Fruit fly (Drosophila melanogaster) whole organism, embryonic: ENCODE measurements around the gene Gcn5.

Experiments
- Atf-2 ChIP-seq: fragments of 200-800 bp; sonication (Bioruptor generic); optimal IDR thresholded peaks from 2 replicates; lab custom pipeline; 2016; ENCODE audit warnings: missing biosample characterization, missing genetic modification characterization
- B-H2 ChIP-seq: fragments of 200-800 bp; sonication (Bioruptor generic); optimal IDR thresholded peaks from 2 replicates; lab custom pipeline; 2018; ENCODE audit warnings: missing biosample characterization, mild to moderate bottlenecking, missing genetic modification characterization
- BEAF-32 ChIP-seq: fragments of 200-800 bp; sonication (Bioruptor generic); optimal IDR thresholded peaks from 3 replicates; lab custom pipeline; 2017; ENCODE audit warnings: missing biosample characterization, missing genetic modification characterization, mild to moderate bottlenecking, moderate library complexity, missing genetic modification reagents
- CG10209 ChIP-seq: fragments of 200-800 bp; sonication (Bioruptor generic); optimal IDR thresholded peaks from 3 replicates; lab custom pipeline; 2017; ENCODE audit warnings: missing biosample characterization, mild to moderate bottlenecking, missing genetic modification characterization, missing genetic modification reagents
- CG10959 ChIP-seq: fragments of 200-800 bp; sonication (Bioruptor generic); IDR thresholded peaks from 2 replicates; pipeline ENCODE4 v1.3.6; 2022; ENCODE audit warnings: missing biosample characterization, missing genetic modification characterization
- CG11504 ChIP-seq: fragments of 200-800 bp; sonication (Bioruptor generic); optimal IDR thresholded peaks from 3 replicates; lab custom pipeline; 2019; ENCODE audit warnings: missing biosample characterization, mild to moderate bottlenecking, missing genetic modification characterization, moderate library complexity
- CG13296 ChIP-seq: fragments of 200-800 bp; sonication (Bioruptor generic); optimal IDR thresholded peaks from 3 replicates; lab custom pipeline; 2018; ENCODE audit warnings: missing biosample characterization, mild to moderate bottlenecking, missing genetic modification characterization
- CG13775 ChIP-seq: fragments of 200-800 bp; sonication (Bioruptor generic); optimal IDR thresholded peaks from 3 replicates; lab custom pipeline; 2017; ENCODE audit warnings: missing biosample characterization, mild to moderate bottlenecking, missing genetic modification characterization
- CG1792 ChIP-seq: fragments of 200-800 bp; sonication (Bioruptor generic); optimal IDR thresholded peaks from 2 replicates; lab custom pipeline; 2016; ENCODE audit warnings: missing biosample characterization, missing genetic modification characterization
- CG18011 ChIP-seq: fragments of 200-800 bp; sonication (Bioruptor generic); optimal IDR thresholded peaks from 2 replicates; lab custom pipeline; 2017; ENCODE audit warnings: missing biosample characterization, missing genetic modification characterization, mild to moderate bottlenecking, moderate library complexity, missing genotype
- CG2199 ChIP-seq: fragments of 200-800 bp; sonication (Bioruptor generic); IDR thresholded peaks from 3 replicates; pipeline ENCODE4 v1.3.6; 2022; ENCODE audit warnings: missing biosample characterization, missing genetic modification characterization
- CG2875 ChIP-seq: fragments of 200-800 bp; sonication (Bioruptor generic); optimal IDR thresholded peaks from 2 replicates; lab custom pipeline; 2017; ENCODE audit warnings: missing biosample characterization, mild to moderate bottlenecking, missing genetic modification characterization, missing genetic modification reagents
- CG7372 ChIP-seq: fragments of 200-800 bp; sonication (Bioruptor generic); IDR thresholded peaks from 2 replicates; pipeline ENCODE4 v1.3.6; 2022; ENCODE audit warnings: missing biosample characterization, missing genetic modification characterization
- CG7928 ChIP-seq: fragments of 200-800 bp; sonication (Bioruptor generic); optimal IDR thresholded peaks from 2 replicates; lab custom pipeline; 2017; ENCODE audit warnings: missing biosample characterization, mild to moderate bottlenecking, missing genetic modification characterization
- CG9876 ChIP-seq: fragments of 200-800 bp; sonication (Bioruptor generic); optimal IDR thresholded peaks from 2 replicates; lab custom pipeline; 2016; ENCODE audit warnings: missing biosample characterization, missing genetic modification characterization
- CHES-1-like ChIP-seq: fragments of 200-800 bp; sonication (Bioruptor generic); optimal IDR thresholded peaks from 2 replicates; lab custom pipeline; 2016; ENCODE audit warnings: missing biosample characterization, missing genetic modification characterization
- Dp ChIP-seq: fragments of 200-800 bp; sonication (Bioruptor generic); optimal IDR thresholded peaks from 2 replicates; lab custom pipeline; 2018; ENCODE audit warnings: missing biosample characterization, mild to moderate bottlenecking, missing genetic modification characterization, moderate library complexity
- Dref ChIP-seq: fragments of 200-800 bp; sonication (Bioruptor generic); IDR thresholded peaks from 2 replicates; pipeline ENCODE4 v1.3.6; 2022; ENCODE audit warnings: missing biosample characterization, missing genetic modification characterization
- ERR ChIP-seq: fragments of 200-800 bp; sonication (Bioruptor generic); optimal IDR thresholded peaks from 2 replicates; lab custom pipeline; 2016; ENCODE audit warnings: missing biosample characterization, missing genetic modification characterization
- Fer3 ChIP-seq: fragments of 200-800 bp; sonication (Bioruptor generic); optimal IDR thresholded peaks from 2 replicates; lab custom pipeline; 2018; ENCODE audit warnings: missing biosample characterization, mild to moderate bottlenecking, missing genetic modification characterization, moderate library complexity
- Hr39 ChIP-seq: fragments of >200 bp; optimal IDR thresholded peaks from 2 replicates; lab custom pipeline; 2017
- Lim3 ChIP-seq: fragments of 200-800 bp; sonication (Bioruptor generic); IDR thresholded peaks from 2 replicates; pipeline ENCODE4 v1.3.6; 2022; ENCODE audit warnings: missing biosample characterization, missing genetic modification characterization
- Med ChIP-seq: fragments of 200-800 bp; sonication (Bioruptor generic); peaks from one replicate; lab custom pipeline; 2016; ENCODE audit warnings: missing biosample characterization, missing genetic modification characterization, mild to moderate bottlenecking, inconsistent platforms, moderate library complexity
- Meics ChIP-seq: fragments of 200-800 bp; sonication (Bioruptor generic); optimal IDR thresholded peaks from 2 replicates; lab custom pipeline; 2017; ENCODE audit warnings: missing biosample characterization, mild to moderate bottlenecking, missing genetic modification characterization
- Myb ChIP-seq: fragments of 200-800 bp; sonication (Bioruptor generic); optimal IDR thresholded peaks from 2 replicates; lab custom pipeline; 2016; ENCODE audit warnings: missing biosample characterization, missing genetic modification characterization
- NC2β ChIP-seq: fragments of 200-800 bp; sonication (Bioruptor generic); optimal IDR thresholded peaks from 2 replicates; lab custom pipeline; 2016; ENCODE audit warnings: missing biosample characterization, missing genetic modification characterization
- NFAT ChIP-seq: fragments of 200-800 bp; sonication (Bioruptor generic); IDR thresholded peaks from 2 replicates; pipeline ENCODE4 v1.3.6; 2022; ENCODE audit warnings: missing biosample characterization, missing genetic modification characterization
- Nf-YB ChIP-seq: fragments of 200-800 bp; sonication (Bioruptor generic); optimal IDR thresholded peaks from 3 replicates; lab custom pipeline; 2019; ENCODE audit warnings: missing biosample characterization, mild to moderate bottlenecking, missing genetic modification characterization, moderate library complexity
- PHDP ChIP-seq: fragments of 200-800 bp; sonication (Bioruptor generic); optimal IDR thresholded peaks from 3 replicates; lab custom pipeline; 2018; ENCODE audit warnings: missing biosample characterization, mild to moderate bottlenecking, missing genetic modification characterization, moderate library complexity
- Scr ChIP-seq: fragments of 200-800 bp; sonication (Bioruptor generic); IDR thresholded peaks from 2 replicates; pipeline ENCODE4 v1.3.6; 2022; ENCODE audit warnings: missing biosample characterization, missing genetic modification characterization; ENCODE audit not compliant: partially characterized antibody
- Sox100B ChIP-seq: fragments of 200-800 bp; sonication (Bioruptor generic); optimal IDR thresholded peaks from 3 replicates; lab custom pipeline; 2018; ENCODE audit warnings: missing biosample characterization, mild to moderate bottlenecking, missing genetic modification characterization
- Xbp1 ChIP-seq: fragments of 200-800 bp; sonication (Bioruptor generic); optimal IDR thresholded peaks from 3 replicates; lab custom pipeline; 2016; ENCODE audit warnings: missing biosample characterization, mild to moderate bottlenecking, missing genetic modification characterization
- YL-1 ChIP-seq: fragments of 200-800 bp; sonication (Bioruptor generic); optimal IDR thresholded peaks from 3 replicates; lab custom pipeline; 2017; ENCODE audit warnings: missing biosample characterization, mild to moderate bottlenecking, missing genetic modification characterization
- aop ChIP-seq: fragments of 200-800 bp; sonication (Bioruptor generic); IDR thresholded peaks from 2 replicates; pipeline ENCODE4 v1.3.6; 2022; ENCODE audit warnings: missing biosample characterization, missing genetic modification characterization
- cas ChIP-seq: fragments of 200-800 bp; sonication (Bioruptor generic); IDR thresholded peaks from 2 replicates; pipeline ENCODE4 v1.3.6; 2022; ENCODE audit warnings: missing biosample characterization, missing genetic modification characterization
- dmrt11E ChIP-seq: fragments of 200-800 bp; sonication (Bioruptor generic); optimal IDR thresholded peaks from 3 replicates; lab custom pipeline; 2018; ENCODE audit warnings: missing biosample characterization, mild to moderate bottlenecking, missing genetic modification characterization, moderate library complexity
- emc ChIP-seq: fragments of 200-800 bp; sonication (Bioruptor generic); optimal IDR thresholded peaks from 2 replicates; lab custom pipeline; 2016; ENCODE audit warnings: missing biosample characterization, missing genetic modification characterization
- fd102C ChIP-seq: fragments of 200-800 bp; sonication (Bioruptor generic); optimal IDR thresholded peaks from 2 replicates; lab custom pipeline; 2018; ENCODE audit warnings: missing biosample characterization, mild to moderate bottlenecking, missing genetic modification characterization, moderate library complexity
- fru ChIP-seq: fragments of >200 bp; optimal IDR thresholded peaks from 2 replicates; lab custom pipeline; 2017
- gce ChIP-seq: fragments of 200-800 bp; sonication (Bioruptor generic); IDR thresholded peaks from 3 replicates; pipeline ENCODE4 v1.3.6; 2022; ENCODE audit warnings: missing biosample characterization, missing genetic modification characterization
- gcm ChIP-seq: fragments of 200-800 bp; sonication (Bioruptor generic); optimal IDR thresholded peaks from 2 replicates; lab custom pipeline; 2019; ENCODE audit warnings: missing biosample characterization, mild to moderate bottlenecking, missing genetic modification characterization, moderate library complexity
- gfzf ChIP-seq: fragments of 200-800 bp; sonication (Bioruptor generic); optimal IDR thresholded peaks from 2 replicates; lab custom pipeline; 2016; ENCODE audit warnings: missing biosample characterization, mild to moderate bottlenecking, missing genetic modification characterization, moderate library complexity
- gsb ChIP-seq: fragments of 200-800 bp; sonication (Bioruptor generic); IDR thresholded peaks from 2 replicates; pipeline ENCODE4 v1.3.6; 2022; ENCODE audit warnings: missing biosample characterization, missing genetic modification characterization
- row ChIP-seq: fragments of 200-800 bp; sonication (Bioruptor generic); IDR thresholded peaks from 3 replicates; pipeline ENCODE4 v1.3.6; 2022; ENCODE audit warnings: missing biosample characterization, missing genetic modification characterization
- sens ChIP-seq: fragments of 200-800 bp; sonication (Bioruptor generic); peaks from one replicate; lab custom pipeline; 2016; ENCODE audit warnings: missing biosample characterization, missing genetic modification characterization
- sens-2 ChIP-seq: fragments of 200-800 bp; sonication (Bioruptor generic); IDR thresholded peaks from 2 replicates; pipeline ENCODE4 v1.3.6; 2022; ENCODE audit warnings: missing biosample characterization, missing genetic modification characterization
- shn ChIP-seq: fragments of 200-800 bp; sonication (Bioruptor generic); optimal IDR thresholded peaks from 3 replicates; lab custom pipeline; 2016; ENCODE audit warnings: missing biosample characterization, missing genetic modification characterization
- sim ChIP-seq: fragments of 200-800 bp; sonication (Bioruptor generic); IDR thresholded peaks from 2 replicates; pipeline ENCODE4 v1.3.6; 2022; ENCODE audit warnings: missing biosample characterization, missing genetic modification characterization
- ssp ChIP-seq: fragments of 200-800 bp; sonication (Bioruptor generic); IDR thresholded peaks from 2 replicates; pipeline ENCODE4 v1.3.6; 2022; ENCODE audit warnings: missing biosample characterization, missing genetic modification characterization
- stwl ChIP-seq: fragments of 200-800 bp; sonication (Bioruptor generic); optimal IDR thresholded peaks from 3 replicates; lab custom pipeline; 2018; ENCODE audit warnings: missing biosample characterization, mild to moderate bottlenecking, missing genetic modification characterization, moderate library complexity
- trem ChIP-seq: fragments of 200-800 bp; optimal IDR thresholded peaks from 3 replicates; lab custom pipeline; 2019; ENCODE audit warnings: missing biosample characterization, mild to moderate bottlenecking, missing genetic modification characterization, moderate library complexity
- vnd ChIP-seq: fragments of 200-800 bp; sonication (Bioruptor generic); IDR thresholded peaks from 3 replicates; pipeline ENCODE4 v1.3.6; 2022; ENCODE audit warnings: missing biosample characterization, missing genetic modification characterization; ENCODE audit not compliant: partially characterized antibody

Gcn5 gene

dm6 chr3L:12572366-12572765, 48.6 kb upstream of the Gcn5 start, which contains the start of gene sowah (continued):
- TF ChIP-seq Dref (GFP tag; lab: Robert Waterston, UW) (peak; percentile 46; the same call in 1 of the 2 replicates), sens (GFP tag; lab: Kevin White, UChicago) (peak; percentile 83), Lim3 (GFP tag; lab: Robert Waterston, UW) (no peak), stwl (tag; lab: Kevin White, UChicago) (peak; percentile 99), CG9876 (GFP tag; lab: Kevin White, UChicago) (peak; percentile 68), Dp (GFP tag; lab: Kevin White, UChicago) (peak; percentile 47), trem (tag; lab: Kevin White, UChicago) (peak; percentile 69), Hr39 (lab: Kevin White, UChicago) (no peak), Sox100B (GFP tag; lab: Kevin White, UChicago) (peak; percentile 23), Meics (GFP tag; lab: Kevin White, UChicago) (peak; percentile 42), gfzf (GFP tag; lab: Kevin White, UChicago) (peak; percentile 40), PHDP (tag; lab: Kevin White, UChicago) (peak; percentile 13), fru (no peak), gcm (GFP tag; lab: Kevin White, UChicago) (no peak), vnd (no peak), dmrt11E (tag; lab: Kevin White, UChicago) (peak; percentile 28), NFAT (GFP tag; lab: Robert Waterston, UW) (peak; percentile 62), ssp (GFP tag; lab: Robert Waterston, UW) (0 out of 2 replicates have a peak, but pooled peaks have one; percentile 6), CG18011 (GFP tag; lab: Kevin White, UChicago) (peak; percentile 100), CG2875 (no peak), CG10209 (peak; percentile 2), CG1792 (GFP tag; lab: Kevin White, UChicago) (peak; percentile 38), CG13296 (GFP tag; lab: Kevin White, UChicago) (peak; percentile 10), CG2199 (GFP tag; lab: Robert Waterston, UW) (peak; percentile 98), ERR (GFP tag; lab: Kevin White, UChicago) (peak; percentile 18), Med (GFP tag; lab: Kevin White, UChicago) (peak; percentile 85), Scr (GFP tag; lab: Robert Waterston, UW) (peak; percentile 38; the same call in 1 of the 2 replicates), CG10959 (GFP tag; lab: Robert Waterston, UW) (peak; percentile 7; the same call in 1 of the 2 replicates), CG11504 (tag; lab: Kevin White, UChicago) (peak; percentile 73), fd102C (GFP tag; lab: Kevin White, UChicago) (no peak), aop (no peak), gce (GFP tag; lab: Robert Waterston, UW) (no peak), CHES-1-like (GFP tag; lab: Kevin White, UChicago) (peak; percentile 65), Xbp1 (GFP tag; lab: Kevin White, UChicago) (peak; percentile 59), BEAF-32 (GFP tag; lab: Kevin White, UChicago) (peak; percentile 36), Fer3 (peak; percentile 38), YL-1 (peak; percentile 73), CG7372 (GFP tag; lab: Robert Waterston, UW) (peak; percentile 37; the same call in 1 of the 2 replicates), CG7928 (peak; percentile 100), sens-2 (no peak), Atf-2 (peak; percentile 39), gsb (GFP tag; lab: Robert Waterston, UW) (no peak), CG13775 (GFP tag; lab: Kevin White, UChicago) (peak; percentile 30), NC2β (GFP tag; lab: Kevin White, UChicago) (peak; percentile 37), Nf-YB (peak; percentile 48), B-H2 (peak; percentile 24), sim (no peak), Myb (GFP tag; lab: Kevin White, UChicago) (peak; percentile 55), shn (GFP tag; lab: Kevin White, UChicago) (peak; percentile 62), emc (peak; percentile 50), row (peak; percentile 82), cas (GFP tag; lab: Robert Waterston, UW) (no peak; the same call in 1 of the 2 replicates)
